Fruit fly (Drosophila melanogaster) whole organism, embryonic: Measurements from ENCODE around the gene CG43085.

Experiments used
- Adf1 ChIP-seq: fragments of 200-800 bp; sonication (Bioruptor generic); IDR thresholded peaks from 2 replicates; pipeline ENCODE4 v1.3.6; 2022; ENCODE audit warnings: missing biosample characterization, missing genetic modification characterization
- Bdp1 ChIP-seq: fragments of 200-800 bp; sonication (Bioruptor generic); optimal IDR thresholded peaks from 3 replicates; lab custom pipeline; 2016; ENCODE audit warnings: missing biosample characterization, missing genetic modification characterization
- CG10321 ChIP-seq: fragments of 200-800 bp; sonication (Bioruptor generic); IDR thresholded peaks from 2 replicates; pipeline ENCODE4 v1.3.6; 2022; ENCODE audit warnings: missing biosample characterization, missing genetic modification characterization
- CG10543 ChIP-seq: fragments of 200-800 bp; sonication (Bioruptor generic); optimal IDR thresholded peaks from 3 replicates; lab custom pipeline; 2017; ENCODE audit warnings: missing biosample characterization, mild to moderate bottlenecking, missing genetic modification characterization, moderate library complexity
- CG10959 ChIP-seq: fragments of 200-800 bp; sonication (Bioruptor generic); IDR thresholded peaks from 2 replicates; pipeline ENCODE4 v1.3.6; 2022; ENCODE audit warnings: missing biosample characterization, missing genetic modification characterization
- CG14965 ChIP-seq: fragments of 200-800 bp; sonication (Bioruptor generic); optimal IDR thresholded peaks from 2 replicates; lab custom pipeline; 2016; ENCODE audit warnings: missing biosample characterization, missing genetic modification characterization, borderline replicate concordance
- CG1602 ChIP-seq: fragments of 200-800 bp; sonication (Bioruptor generic); optimal IDR thresholded peaks from 3 replicates; lab custom pipeline; 2016; ENCODE audit warnings: missing biosample characterization, missing genetic modification characterization
- CG16863 ChIP-seq: fragments of 200-800 bp; sonication (Bioruptor generic); optimal IDR thresholded peaks from 3 replicates; lab custom pipeline; 2016; ENCODE audit warnings: missing biosample characterization, missing genetic modification characterization
- CG17802 ChIP-seq: fragments of 200-800 bp; sonication (Bioruptor generic); optimal IDR thresholded peaks from 2 replicates; lab custom pipeline; 2018; ENCODE audit warnings: missing biosample characterization, mild to moderate bottlenecking, missing genetic modification characterization, moderate library complexity
- CG18476 ChIP-seq: fragments of 200-800 bp; sonication (Bioruptor generic); optimal IDR thresholded peaks from 2 replicates; lab custom pipeline; 2016; ENCODE audit warnings: missing biosample characterization, mild to moderate bottlenecking, missing genetic modification characterization
- CG33213 ChIP-seq: fragments of 200-800 bp; sonication (Bioruptor generic); optimal IDR thresholded peaks from 3 replicates; lab custom pipeline; 2016; ENCODE audit warnings: missing biosample characterization, missing genetic modification characterization
- CG4617 ChIP-seq: fragments of 200-800 bp; sonication (Bioruptor generic); optimal IDR thresholded peaks from 3 replicates; lab custom pipeline; 2016; ENCODE audit warnings: missing biosample characterization, missing genetic modification characterization, borderline replicate concordance
- CG4730 ChIP-seq: fragments of 200-800 bp; sonication (Bioruptor generic); IDR thresholded peaks from 2 replicates; pipeline ENCODE4 v1.3.6; 2022; ENCODE audit warnings: missing biosample characterization, missing genetic modification characterization
- CG5245 ChIP-seq: fragments of 200-800 bp; sonication (Bioruptor generic); optimal IDR thresholded peaks from 3 replicates; lab custom pipeline; 2016; ENCODE audit warnings: missing biosample characterization, missing genetic modification characterization
- CG6689 ChIP-seq: fragments of 200-800 bp; sonication (Bioruptor generic); IDR thresholded peaks from 2 replicates; pipeline ENCODE4 v1.3.6; 2022; ENCODE audit warnings: missing biosample characterization, missing genetic modification characterization
- CG6765 ChIP-seq: fragments of 200-800 bp; sonication (Bioruptor generic); optimal IDR thresholded peaks from 3 replicates; lab custom pipeline; 2017; ENCODE audit warnings: missing biosample characterization, mild to moderate bottlenecking, missing genetic modification characterization
- CG6791 ChIP-seq: fragments of 200-800 bp; sonication (Bioruptor generic); IDR thresholded peaks from 3 replicates; pipeline ENCODE4 v1.3.6; 2022; ENCODE audit warnings: missing biosample characterization, missing genetic modification characterization; ENCODE audit not compliant: partially characterized antibody
- CG7357 ChIP-seq: fragments of 200-800 bp; sonication (Bioruptor generic); IDR thresholded peaks from 3 replicates; pipeline ENCODE4 v1.3.6; 2022; ENCODE audit warnings: missing biosample characterization, missing genetic modification characterization
- CG7372 ChIP-seq: fragments of 200-800 bp; sonication (Bioruptor generic); IDR thresholded peaks from 2 replicates; pipeline ENCODE4 v1.3.6; 2022; ENCODE audit warnings: missing biosample characterization, missing genetic modification characterization
- CoRest ChIP-seq: fragments of 200-800 bp; sonication (Bioruptor generic); optimal IDR thresholded peaks from 3 replicates; lab custom pipeline; 2018; ENCODE audit warnings: missing biosample characterization, mild to moderate bottlenecking, missing genetic modification characterization, moderate library complexity
- Doc3 ChIP-seq: fragments of 200-800 bp; sonication (Bioruptor generic); IDR thresholded peaks from 3 replicates; pipeline ENCODE4 v1.3.6; 2022; ENCODE audit warnings: missing biosample characterization, missing genetic modification characterization; ENCODE audit not compliant: partially characterized antibody
- Gsc ChIP-seq: fragments of 200-800 bp; sonication (Bioruptor generic); IDR thresholded peaks from 2 replicates; pipeline ENCODE4 v1.3.6; 2022; ENCODE audit warnings: missing biosample characterization, missing genetic modification characterization
- Hr39 ChIP-seq: fragments of >200 bp; optimal IDR thresholded peaks from 2 replicates; lab custom pipeline; 2017
- Lhr ChIP-seq: fragments of 200-800 bp; sonication (Bioruptor generic); optimal IDR thresholded peaks from 3 replicates; lab custom pipeline; 2017; ENCODE audit warnings: mild to moderate bottlenecking, missing biosample characterization, missing genetic modification reagents, missing genetic modification characterization
- Lpt ChIP-seq: fragments of >200 bp; optimal IDR thresholded peaks from 2 replicates; lab custom pipeline; 2018; ENCODE audit warnings: missing biosample characterization, missing genetic modification characterization
- Meics ChIP-seq: fragments of 200-800 bp; sonication (Bioruptor generic); optimal IDR thresholded peaks from 2 replicates; lab custom pipeline; 2017; ENCODE audit warnings: missing biosample characterization, mild to moderate bottlenecking, missing genetic modification characterization
- Mrtf ChIP-seq: fragments of 200-800 bp; sonication (Bioruptor generic); IDR thresholded peaks from 3 replicates; pipeline ENCODE4 v1.3.6; 2022; ENCODE audit warnings: missing biosample characterization, missing genetic modification characterization
- Rx ChIP-seq: fragments of 200-800 bp; sonication (Bioruptor generic); IDR thresholded peaks from 2 replicates; pipeline ENCODE4 v1.3.6; 2022; ENCODE audit warnings: missing biosample characterization, missing genetic modification characterization
- Ssrp ChIP-seq: fragments of 200-800 bp; sonication (Bioruptor generic); optimal IDR thresholded peaks from 2 replicates; lab custom pipeline; 2018; ENCODE audit warnings: missing biosample characterization, mild to moderate bottlenecking, missing genetic modification characterization, moderate library complexity
- YL-1 ChIP-seq: fragments of 200-800 bp; sonication (Bioruptor generic); optimal IDR thresholded peaks from 3 replicates; lab custom pipeline; 2017; ENCODE audit warnings: missing biosample characterization, mild to moderate bottlenecking, missing genetic modification characterization
- ab ChIP-seq: fragments of 200-800 bp; sonication (Bioruptor generic); optimal IDR thresholded peaks from 2 replicates; lab custom pipeline; 2016; ENCODE audit warnings: missing biosample characterization, missing genetic modification characterization
- bowl ChIP-seq: fragments of 200-800 bp; sonication (Bioruptor generic); IDR thresholded peaks from 2 replicates; pipeline ENCODE4 v1.3.6; 2022; ENCODE audit warnings: missing biosample characterization, missing genetic modification characterization
- cad ChIP-seq: fragments of >200 bp; optimal IDR thresholded peaks from 2 replicates; lab custom pipeline; 2017; ENCODE audit warnings: missing biosample characterization, missing genetic modification characterization
- cas ChIP-seq: fragments of 200-800 bp; sonication (Bioruptor generic); IDR thresholded peaks from 2 replicates; pipeline ENCODE4 v1.3.6; 2022; ENCODE audit warnings: missing biosample characterization, missing genetic modification characterization
- chif ChIP-seq, 2 experiments: fragments of 200-800 bp; sonication (Bioruptor generic); optimal IDR thresholded peaks; 3 replicates each; lab custom pipeline; 2016; ENCODE audit warnings: missing biosample characterization in 2 of 2, missing genetic modification characterization in 2 of 2
- danr ChIP-seq: fragments of 200-800 bp; sonication (Bioruptor generic); IDR thresholded peaks from 2 replicates; pipeline ENCODE4 v1.3.6; 2022; ENCODE audit warnings: missing biosample characterization, missing genetic modification characterization
- dysf ChIP-seq: fragments of 200-800 bp; sonication (Bioruptor generic); IDR thresholded peaks from 3 replicates; pipeline ENCODE4 v1.3.6; 2022; ENCODE audit warnings: missing biosample characterization, missing genetic modification characterization
- maf-S ChIP-seq: fragments of 200-800 bp; sonication (Bioruptor generic); optimal IDR thresholded peaks from 2 replicates; lab custom pipeline; 2016; ENCODE audit warnings: missing biosample characterization, missing genetic modification characterization
- nerfin-2 ChIP-seq: fragments of 200-800 bp; sonication (Bioruptor generic); IDR thresholded peaks from 2 replicates; pipeline ENCODE4 v1.3.6; 2022; ENCODE audit warnings: missing biosample characterization, missing genetic modification characterization; ENCODE audit not compliant: partially characterized antibody
- pan ChIP-seq, 4 experiments: fragments of >200 bp in 3 of 4; fragments of 200-800 bp in 1 of 4; sonication (Bioruptor generic) in 1 of 4; optimal IDR thresholded peaks in 3 of 4; IDR thresholded peaks in 1 of 4; 2 replicates each; pipeline versions ENCODE4 v1.3.6 to Lab custom; 2017 to 2022; ENCODE audit warnings: missing biosample characterization in 2 of 4, missing genetic modification characterization in 2 of 4, mixed read lengths in 1 of 4
- pb ChIP-seq: fragments of 200-800 bp; sonication (Bioruptor generic); optimal IDR thresholded peaks from 3 replicates; lab custom pipeline; 2016; ENCODE audit warnings: missing biosample characterization, missing genetic modification characterization
- pfk ChIP-seq: fragments of 200-800 bp; sonication (Bioruptor generic); optimal IDR thresholded peaks from 2 replicates; lab custom pipeline; 2018; ENCODE audit warnings: missing biosample characterization, mild to moderate bottlenecking, missing genetic modification characterization, moderate library complexity
- psq ChIP-seq: fragments of 200-800 bp; sonication (Bioruptor generic); optimal IDR thresholded peaks from 2 replicates; lab custom pipeline; 2017; ENCODE audit warnings: missing biosample characterization, missing genetic modification characterization
- row ChIP-seq: fragments of 200-800 bp; sonication (Bioruptor generic); IDR thresholded peaks from 3 replicates; pipeline ENCODE4 v1.3.6; 2022; ENCODE audit warnings: missing biosample characterization, missing genetic modification characterization
- scrt ChIP-seq: fragments of 200-800 bp; sonication (Bioruptor generic); optimal IDR thresholded peaks from 2 replicates; lab custom pipeline; 2018; ENCODE audit warnings: missing biosample characterization, mild to moderate bottlenecking, missing genetic modification characterization, moderate library complexity
- unpg ChIP-seq: fragments of 200-800 bp; sonication (Bioruptor generic); optimal IDR thresholded peaks from 3 replicates; lab custom pipeline; 2018; ENCODE audit warnings: missing biosample characterization, mild to moderate bottlenecking, missing genetic modification characterization, moderate library complexity
- wek ChIP-seq: fragments of 200-800 bp; sonication (Bioruptor generic); optimal IDR thresholded peaks from 3 replicates; lab custom pipeline; 2018; ENCODE audit warnings: missing biosample characterization, mild to moderate bottlenecking, missing genetic modification characterization, moderate library complexity

Gene CG43085

DNA sequence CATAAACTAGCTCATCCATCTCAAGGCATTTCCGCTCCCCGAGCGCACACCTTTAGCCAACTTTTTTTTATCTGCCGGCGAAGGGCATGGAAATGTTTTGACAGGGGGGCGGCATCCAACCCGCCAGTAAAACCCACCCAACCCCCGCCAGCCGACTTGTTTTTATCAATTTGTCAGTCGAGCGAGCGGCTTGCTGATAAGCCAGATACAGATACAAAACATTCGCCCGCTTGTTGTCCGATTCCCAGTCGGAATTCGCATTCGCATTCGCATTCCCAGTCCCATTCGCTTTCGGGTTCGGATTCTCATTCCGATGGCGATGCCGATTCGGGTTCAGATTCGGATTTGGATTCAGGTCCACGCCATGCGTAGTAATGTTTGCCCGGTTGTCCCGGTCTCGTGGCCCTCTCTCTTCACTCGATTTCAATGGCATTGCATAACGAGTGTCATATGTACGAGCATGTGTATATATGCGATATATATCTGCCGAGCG lies 18.6 kb upstream of the CG43085 start (continued):
- TF ChIP-seq CG7357 (no peak), nerfin-2 (GFP tag; lab: Robert Waterston, UW) (no peak), scrt (GFP tag; lab: Kevin White, UChicago) (peak; percentile 24), CG10321 (GFP tag; lab: Robert Waterston, UW) (0 out of 2 replicates have a peak, but pooled peaks have one; percentile 14), row (GFP tag; lab: Robert Waterston, UW) (no peak), Lhr (GFP tag; lab: Kevin White, UChicago) (no peak), Meics (GFP tag; lab: Kevin White, UChicago) (peak; percentile 8), Gsc (no peak), dysf (no peak), CG6765 (GFP tag; lab: Kevin White, UChicago) (peak; percentile 39), bowl (no peak), Adf1 (GFP tag; lab: Robert Waterston, UW) (no peak; the same call in 1 of the 2 replicates), YL-1 (GFP tag; lab: Kevin White, UChicago) (no peak), Rx (GFP tag; lab: Robert Waterston, UW) (no peak), CG6689 (no peak), Doc3 (GFP tag; lab: Robert Waterston, UW) (no peak), cad (GFP tag; lab: Kevin White, UChicago) (no peak), CG1602 (GFP tag; lab: Kevin White, UChicago) (no peak), maf-S (GFP tag; lab: Kevin White, UChicago) (no peak), Bdp1 (GFP tag; lab: Kevin White, UChicago) (no peak), CG33213 (GFP tag; lab: Kevin White, UChicago) (no peak), chif (GFP tag; optimal IDR thresholded peaks at IDR 0.05; lab: Kevin White, UChicago) (no peak), Lpt (GFP tag; lab: Kevin White, UChicago) (no peak), CG16863 (no peak), CG14965 (no peak), CG17802 (tag; lab: Kevin White, UChicago) (no peak), pb (no peak), CG4730 (no peak), wek (GFP tag; lab: Kevin White, UChicago) (no peak), CG18476 (GFP tag; lab: Kevin White, UChicago) (no peak), cas (GFP tag; lab: Robert Waterston, UW) (no peak), Mrtf (no peak), Ssrp (tag; lab: Kevin White, UChicago) (no peak), Hr39 (lab: Kevin White, UChicago) (no peak), unpg (GFP tag; lab: Kevin White, UChicago) (no peak), CG4617 (GFP tag; lab: Kevin White, UChicago) (no peak), danr (no peak), ab (GFP tag; lab: Kevin White, UChicago) (no peak), pan (optimal IDR thresholded peaks at IDR 0.05; lab: Kevin White, UChicago) (no peak), pan (GFP tag; optimal IDR thresholded peaks at IDR 0.05 in 1 of 2, IDR thresholded peaks at IDR 0.05 in 1 of 2) (no peak), psq (GFP tag; lab: Kevin White, UChicago) (no peak), pfk (GFP tag; lab: Kevin White, UChicago) (no peak), CoRest (tag; lab: Kevin White, UChicago) (no peak), CG7372 (GFP tag; lab: Robert Waterston, UW) (no peak), CG10959 (GFP tag; lab: Robert Waterston, UW) (no peak), CG6791 (no peak), CG5245 (GFP tag; lab: Kevin White, UChicago) (no peak), CG10543 (peak; percentile 82)
- TF ChIP-seq, all 482 proteins: peak for 52
